Worm (Caenorhabditis elegans) whole organism, L1 larva: ENCODE measurements around the gene Y15E3A.5.

Experiments used
- C04F5.9 ChIP-seq: sonication (generic microtip); optimal IDR thresholded peaks from 2 replicates; lab custom pipeline; 2016; ENCODE audit warnings: missing genetic modification characterization, missing compliant biosample characterization
- F16B12.6 ChIP-seq: fragments of 150-350 bp; optimal IDR thresholded peaks from 2 replicates; lab custom pipeline; 2014; ENCODE audit warnings: missing biosample characterization, missing genetic modification characterization
- aha-1 ChIP-seq: fragments of 150-350 bp; optimal IDR thresholded peaks from 2 replicates; lab custom pipeline; 2014; ENCODE audit warnings: missing biosample characterization, missing genetic modification characterization
- blmp-1 ChIP-seq: fragments of 150-350 bp; optimal IDR thresholded peaks from 2 replicates; lab custom pipeline; 2014; ENCODE audit warnings: missing biosample characterization, missing genetic modification characterization
- ceh-63 ChIP-seq: fragments of 200-800 bp; sonication (Bioruptor generic); optimal IDR thresholded peaks from 2 replicates; lab custom pipeline; 2018; ENCODE audit warnings: mild to moderate bottlenecking, missing genetic modification characterization, missing compliant biosample characterization
- ceh-82 ChIP-seq, 3 experiments: fragments of 150-350 bp in 1 of 3; sonication (generic microtip) in 2 of 3; optimal IDR thresholded peaks; 2 replicates each; lab custom pipeline; 2014 to 2017; ENCODE audit warnings: missing biosample characterization in 3 of 3, missing genetic modification characterization in 3 of 3
- ces-1 ChIP-seq: fragments of 150-350 bp; optimal IDR thresholded peaks from 2 replicates; lab custom pipeline; 2014; ENCODE audit warnings: missing biosample characterization, missing genetic modification reagents, missing genetic modification characterization
- dpl-1 ChIP-seq, 3 experiments: fragments of 150-350 bp in 2 of 3; sonication (generic microtip) in 1 of 3; optimal IDR thresholded peaks; 2 replicates each; lab custom pipeline; 2014 to 2017; ENCODE audit warnings: missing biosample characterization in 3 of 3, missing genetic modification characterization in 3 of 3, missing genetic modification reagents in 3 of 3
- dsc-1 ChIP-seq: sonication (generic microtip); optimal IDR thresholded peaks from 2 replicates; lab custom pipeline; 2016; ENCODE audit warnings: mild to moderate bottlenecking, missing genetic modification characterization, missing compliant biosample characterization
- efl-1 ChIP-seq, 4 experiments: fragments of 150-350 bp; optimal IDR thresholded peaks in 3 of 4; peaks in 1 of 4; 1 replicate in 1 of 4; 2 replicates in 3 of 4; lab custom pipeline; 2014; ENCODE audit warnings: missing biosample characterization in 2 of 4, missing genetic modification characterization in 2 of 4, missing genetic modification reagents in 2 of 4
- efl-3 ChIP-seq: fragments of 200-800 bp; sonication (Bioruptor generic); optimal IDR thresholded peaks from 2 replicates; lab custom pipeline; 2018; ENCODE audit warnings: mild to moderate bottlenecking, missing genetic modification characterization, missing compliant biosample characterization
- egl-13 ChIP-seq: sonication (generic microtip); optimal IDR thresholded peaks from 2 replicates; lab custom pipeline; 2016; ENCODE audit warnings: missing genotype, missing genetic modification reagents, missing genetic modification characterization, missing compliant biosample characterization
- elt-2 ChIP-seq: sonication (generic microtip); optimal IDR thresholded peaks from 2 replicates; lab custom pipeline; 2016; ENCODE audit warnings: missing genetic modification characterization, mild to moderate bottlenecking, inconsistent platforms, missing compliant biosample characterization, missing genetic modification reagents
- elt-3 ChIP-seq, 6 experiments: fragments of 150-350 bp in 1 of 6; sonication (generic microtip); optimal IDR thresholded peaks; 2 replicates each; lab custom pipeline; 2017 to 2018; ENCODE audit warnings: missing biosample characterization in 6 of 6, missing genetic modification characterization in 6 of 6, inconsistent platforms in 1 of 6
- fkh-8 ChIP-seq: sonication (generic microtip); optimal IDR thresholded peaks from 2 replicates; lab custom pipeline; 2016; ENCODE audit warnings: mild to moderate bottlenecking, missing genetic modification characterization, missing compliant biosample characterization
- fos-1 ChIP-seq: fragments of 150-350 bp; optimal IDR thresholded peaks from 2 replicates; lab custom pipeline; 2014; ENCODE audit warnings: missing biosample characterization, missing genetic modification characterization
- grh-1 ChIP-seq: fragments of 200-800 bp; sonication (Bioruptor generic); IDR thresholded peaks from 2 replicates; pipeline ENCODE4 v1.3.6; 2022; ENCODE audit warnings: missing genetic modification reagents, missing genetic modification characterization, missing compliant biosample characterization
- hlh-4 ChIP-seq: sonication (generic microtip); optimal IDR thresholded peaks from 2 replicates; lab custom pipeline; 2016; ENCODE audit warnings: mild to moderate bottlenecking, missing genetic modification characterization, missing compliant biosample characterization
- irx-1 ChIP-seq: sonication (generic microtip); optimal IDR thresholded peaks from 2 replicates; lab custom pipeline; 2016; ENCODE audit warnings: missing genetic modification characterization, missing compliant biosample characterization
- jun-1 ChIP-seq: fragments of 150-350 bp; optimal IDR thresholded peaks from 2 replicates; lab custom pipeline; 2014; ENCODE audit warnings: missing biosample characterization, missing genetic modification reagents, missing genetic modification characterization
- lin-14 ChIP-seq: fragments of 200-800 bp; sonication (Bioruptor generic); optimal IDR thresholded peaks from 2 replicates; lab custom pipeline; 2018; ENCODE audit warnings: mild to moderate bottlenecking, missing genetic modification characterization, moderate library complexity, missing compliant biosample characterization
- lin-39 ChIP-seq: fragments of 150-350 bp; optimal IDR thresholded peaks from 2 replicates; lab custom pipeline; 2014; ENCODE audit warnings: missing biosample characterization, missing genetic modification reagents, missing genetic modification characterization
- lir-3 ChIP-seq: sonication (generic microtip); optimal IDR thresholded peaks from 2 replicates; lab custom pipeline; 2016; ENCODE audit warnings: mild to moderate bottlenecking, missing genetic modification characterization, moderate library complexity, missing compliant biosample characterization; ENCODE audit not compliant: poor library complexity
- mab-9 ChIP-seq: fragments of 200-800 bp; sonication (Bioruptor generic); IDR thresholded peaks from 2 replicates; pipeline ENCODE4 v1.3.6; 2022; ENCODE audit warnings: missing genetic modification reagents, missing genetic modification characterization, missing compliant biosample characterization
- nhr-11 ChIP-seq: fragments of 150-350 bp; optimal IDR thresholded peaks from 2 replicates; lab custom pipeline; 2014; ENCODE audit warnings: missing biosample characterization, missing genetic modification characterization
- nhr-20 ChIP-seq: sonication (generic microtip); optimal IDR thresholded peaks from 2 replicates; lab custom pipeline; 2016; ENCODE audit warnings: mild to moderate bottlenecking, missing genetic modification characterization, missing compliant biosample characterization
- nhr-76 ChIP-seq: sonication (generic microtip); optimal IDR thresholded peaks from 2 replicates; lab custom pipeline; 2017; ENCODE audit warnings: missing biosample characterization, missing genetic modification characterization
- nhr-84 ChIP-seq: sonication (generic microtip); optimal IDR thresholded peaks from 2 replicates; lab custom pipeline; 2017; ENCODE audit warnings: missing biosample characterization, missing genetic modification characterization
- nhr-85 ChIP-seq: sonication (generic microtip); peaks from one replicate; lab custom pipeline; 2016; ENCODE audit warnings: missing genetic modification characterization, inconsistent platforms, missing compliant biosample characterization
- pag-3 ChIP-seq: sonication (generic microtip); optimal IDR thresholded peaks from 2 replicates; lab custom pipeline; 2017; ENCODE audit warnings: missing genetic modification characterization, mild to moderate bottlenecking, missing compliant biosample characterization, antibody characterized with exemption, borderline replicate concordance; ENCODE audit not compliant: insufficient read depth
- pqm-1 ChIP-seq: sonication (generic microtip); optimal IDR thresholded peaks from 3 replicates; lab custom pipeline; 2017; ENCODE audit warnings: missing biosample characterization, missing genetic modification characterization
- rnt-1 ChIP-seq: sonication (generic microtip); optimal IDR thresholded peaks from 2 replicates; lab custom pipeline; 2016; ENCODE audit warnings: mild to moderate bottlenecking, missing genetic modification characterization, moderate library complexity, missing compliant biosample characterization
- skn-1 ChIP-seq: fragments of 150-350 bp; optimal IDR thresholded peaks from 2 replicates; lab custom pipeline; 2014; ENCODE audit warnings: missing biosample characterization, missing genetic modification characterization
- snpc-4 ChIP-seq: fragments of 150-350 bp; optimal IDR thresholded peaks from 2 replicates; lab custom pipeline; 2014; ENCODE audit warnings: missing biosample characterization, missing genetic modification characterization
- snu-23 ChIP-seq: sonication (generic microtip); optimal IDR thresholded peaks from 2 replicates; lab custom pipeline; 2016; ENCODE audit warnings: missing genetic modification characterization, missing compliant biosample characterization
- sptf-1 ChIP-seq: fragments of 150-350 bp; optimal IDR thresholded peaks from 2 replicates; lab custom pipeline; 2014; ENCODE audit warnings: missing biosample characterization, missing genetic modification characterization
- swsn-7 ChIP-seq: sonication (generic microtip); optimal IDR thresholded peaks from 2 replicates; lab custom pipeline; 2016; ENCODE audit warnings: missing genetic modification characterization, missing compliant biosample characterization
- tbx-2 ChIP-seq: sonication (generic microtip); optimal IDR thresholded peaks from 2 replicates; lab custom pipeline; 2016; ENCODE audit warnings: missing genetic modification characterization, missing compliant biosample characterization
- tlp-1 ChIP-seq: fragments of 150-350 bp; optimal IDR thresholded peaks from 2 replicates; lab custom pipeline; 2014; ENCODE audit warnings: missing biosample characterization, missing genetic modification characterization
- unc-30 ChIP-seq: sonication (generic microtip); optimal IDR thresholded peaks from 2 replicates; lab custom pipeline; 2017; ENCODE audit warnings: missing biosample characterization, missing genetic modification characterization
- unc-62 ChIP-seq: fragments of 150-350 bp; optimal IDR thresholded peaks from 2 replicates; lab custom pipeline; 2014; ENCODE audit warnings: missing biosample characterization, missing genetic modification reagents, missing genetic modification characterization
- unc-86 ChIP-seq: sonication (generic microtip); optimal IDR thresholded peaks from 2 replicates; lab custom pipeline; 2016; ENCODE audit warnings: missing genetic modification characterization, missing compliant biosample characterization
- xbp-1 ChIP-seq: sonication (generic microtip); optimal IDR thresholded peaks from 2 replicates; lab custom pipeline; 2016; ENCODE audit warnings: missing genetic modification characterization, missing compliant biosample characterization
- ztf-4 ChIP-seq: fragments of 150-350 bp; optimal IDR thresholded peaks from 2 replicates; lab custom pipeline; 2014; ENCODE audit warnings: missing biosample characterization, missing genetic modification characterization

The Y15E3A.5 gene

DNA sequence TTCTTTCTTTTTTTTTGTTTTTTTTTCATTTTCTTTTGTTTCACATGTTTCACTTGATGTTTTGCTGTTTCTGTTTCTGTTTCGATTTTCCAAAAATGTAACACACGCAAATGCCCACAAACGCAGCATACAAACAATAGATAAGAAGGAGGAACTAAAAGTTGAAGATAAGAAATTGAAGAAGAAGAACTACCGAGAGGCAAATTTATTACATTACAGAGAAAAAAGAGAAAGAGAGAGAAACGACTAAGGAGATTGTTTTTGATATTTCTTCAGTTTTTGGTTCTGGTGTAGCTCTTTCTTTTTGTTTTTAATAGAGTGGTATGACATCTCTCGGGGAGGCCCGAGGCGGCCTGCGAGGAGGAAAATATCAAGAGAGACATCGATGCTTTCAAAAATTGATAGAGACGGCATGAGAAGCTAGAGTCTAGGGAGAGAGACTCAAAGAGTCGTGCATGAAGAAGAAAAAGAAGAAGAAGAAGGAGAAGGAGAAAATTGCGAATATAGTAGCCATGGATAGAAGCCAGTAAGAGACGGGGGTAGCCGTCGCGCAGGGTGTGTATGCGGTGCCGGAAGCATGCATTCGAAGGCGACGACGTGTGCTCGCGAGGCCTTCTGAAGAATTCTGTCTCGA lies 33.2 kb downstream of the Y15E3A.5 start (continued):
- TF ChIP-seq grh-1 (GFP tag; lab: Robert Waterston, UW) = no peak
- TF ChIP-seq ztf-4 (tag; lab: Kevin White, UChicago) = no peak
- peak; percentile 7 for TF ChIP-seq rnt-1 (tag; lab: Kevin White, UChicago)
- no peak for TF ChIP-seq jun-1 (tag; lab: Kevin White, UChicago)
- no peak for TF ChIP-seq lin-39 (tag; lab: Kevin White, UChicago)
- no peak for TF ChIP-seq pqm-1 (tag; lab: Kevin White, UChicago)
- TF ChIP-seq, all 84 proteins: peak for 25

DNA sequence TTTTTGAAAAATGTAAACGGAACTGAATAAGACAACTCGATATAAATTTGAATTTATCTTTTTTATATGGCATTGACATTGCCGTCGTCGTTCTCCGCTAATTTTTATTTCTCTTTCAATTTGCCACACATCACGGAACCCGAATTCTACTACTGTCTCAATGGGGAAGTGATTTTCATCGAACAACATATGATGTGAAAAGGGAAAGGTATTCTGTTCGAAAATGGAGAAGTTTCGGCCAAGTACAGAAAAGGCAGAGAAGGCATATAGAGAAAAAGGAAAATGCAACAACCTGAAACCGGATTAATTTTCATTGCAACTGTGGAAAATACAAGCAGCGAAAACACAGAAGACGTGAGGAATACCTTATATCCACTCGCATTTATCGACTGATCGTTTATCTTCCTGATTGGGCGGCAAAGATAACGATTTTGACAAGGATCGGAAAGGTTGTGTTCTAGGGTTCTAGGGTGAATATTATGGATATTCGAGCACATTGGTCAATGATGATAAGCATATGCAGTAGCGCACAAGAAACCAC lies 34.4 kb downstream of the Y15E3A.5 start:
- TF ChIP-seq nhr-11 (tag; lab: Kevin White, UChicago) (no peak), lin-14 (GFP tag; lab: Kevin White, UChicago) (peak; percentile 3), blmp-1 (tag; lab: Kevin White, UChicago) (peak; percentile 78)

DNA sequence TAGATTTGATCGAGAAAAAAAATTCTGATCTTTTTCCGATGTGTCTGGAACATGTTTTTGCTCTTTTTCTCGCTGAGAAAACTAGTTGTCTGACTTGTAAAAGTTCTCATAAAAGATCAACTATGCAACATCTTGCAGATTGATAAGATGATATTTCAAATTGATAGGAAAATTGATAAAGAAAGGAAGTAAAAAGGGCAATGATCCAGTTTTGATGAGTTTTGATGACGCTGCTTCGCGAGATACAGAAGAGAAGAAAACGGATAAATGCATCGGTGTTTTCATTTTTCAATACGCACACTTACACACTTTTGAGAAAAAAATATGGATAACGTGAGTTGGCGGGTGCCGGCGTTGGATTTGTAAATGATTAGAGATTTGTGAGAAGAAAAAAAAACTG lies 34.9 kb downstream of the Y15E3A.5 start:
- TF ChIP-seq swsn-7 (no peak), pqm-1 (tag; lab: Kevin White, UChicago) (no peak), nhr-85 (peak; percentile 53), skn-1 (no peak), dsc-1 (no peak), ces-1 (GFP tag; lab: Kevin White, UChicago) (no peak), tlp-1 (no peak), F16B12.6 (tag; lab: Kevin White, UChicago) (no peak), tbx-2 (tag; lab: Kevin White, UChicago) (no peak), fkh-8 (tag; lab: Kevin White, UChicago) (no peak), lir-3 (tag; lab: Kevin White, UChicago) (no peak), irx-1 (no peak), unc-62 (GFP tag; lab: Kevin White, UChicago) (no peak), unc-86 (tag; lab: Kevin White, UChicago) (no peak), lin-39 (tag; lab: Kevin White, UChicago) (no peak), hlh-4 (tag; lab: Kevin White, UChicago) (no peak), sptf-1 (tag; lab: Kevin White, UChicago) (no peak), aha-1 (no peak), efl-3 (no peak), xbp-1 (tag; lab: Kevin White, UChicago) (no peak), mab-9 (no peak), egl-13 (tag; lab: Kevin White, UChicago) (no peak), ceh-82 (tag; optimal IDR thresholded peaks at IDR 0.05; lab: Kevin White, UChicago) (no peak), nhr-76 (no peak), blmp-1 (tag; lab: Kevin White, UChicago) (peak; percentile 92), snpc-4 (tag; lab: Kevin White, UChicago) (no peak), fos-1 (no peak), efl-1 (optimal IDR thresholded peaks at IDR 0.05; lab: Kevin White, UChicago) (no peak), efl-1 (GFP tag; optimal IDR thresholded peaks at IDR 0.05 in 1 of 2; lab: Kevin White, UChicago) (no peak), pag-3 (tag; lab: Kevin White, UChicago) (no peak), elt-2 (tag; lab: Kevin White, UChicago) (no peak), jun-1 (tag; lab: Kevin White, UChicago) (no peak), unc-30 (tag; lab: Kevin White, UChicago) (no peak), ceh-63 (GFP tag; lab: Kevin White, UChicago) (no peak), nhr-20 (tag; lab: Kevin White, UChicago) (peak; percentile 32), snu-23 (GFP tag; lab: Kevin White, UChicago) (no peak), lin-14 (GFP tag; lab: Kevin White, UChicago) (peak; percentile 37), elt-3 (tag; optimal IDR thresholded peaks at IDR 0.05; lab: Kevin White, UChicago) (peak in 5 of 6 experiments; percentile 65 to 91 (median 81)), dpl-1 (GFP tag; optimal IDR thresholded peaks at IDR 0.05; lab: Kevin White, UChicago) (no peak), C04F5.9 (tag; lab: Kevin White, UChicago) (no peak), nhr-84 (no peak)
- TF ChIP-seq, all 84 proteins: peak for 5
